Worm (Caenorhabditis elegans): ENCODE results near the gene marc-5.
A peak's percentile ranks its signal among the peaks of the same experiment; 100 is the strongest.

marc-5 gene

DNA sequence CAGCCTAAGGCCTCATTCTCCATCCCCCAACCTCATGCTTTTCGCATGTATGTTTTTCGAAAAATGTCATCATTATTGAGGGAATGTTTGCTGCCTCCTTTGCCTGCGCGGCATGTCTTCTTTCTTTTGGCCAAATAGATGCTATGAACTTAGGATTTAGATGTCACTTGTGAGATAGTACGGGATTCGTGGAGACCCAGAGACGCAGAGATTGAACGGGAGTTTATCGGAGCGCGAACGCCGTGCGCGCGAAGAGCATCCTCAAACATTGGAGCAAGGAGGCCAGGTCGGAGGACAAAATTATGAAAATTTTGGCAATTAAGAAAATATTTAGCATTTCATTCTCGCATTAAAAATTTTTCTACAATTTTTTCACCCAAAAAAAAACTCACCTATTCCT, 30.4 kb downstream of the marc-5 start:
- TF ChIP-seq klf-2 (GFP tag; conservative IDR thresholded peaks at IDR 0.05) (no peak), ref-1 (GFP tag; conservative IDR thresholded peaks at IDR 0.05) (no peak), T22C8.4 (GFP tag; IDR thresholded peaks at IDR 0.05) (no peak), tab-1 (GFP tag; IDR thresholded peaks at IDR 0.05) (no peak), cog-1 (tag; optimal IDR thresholded peaks at IDR 0.05) (no peak), flt-1 (GFP tag; IDR thresholded peaks at IDR 0.05) (no peak), ztf-23 (GFP tag; IDR thresholded peaks at IDR 0.05) (no peak), med-1 (GFP tag; optimal IDR thresholded peaks at IDR 0.05; ENCODE audit: insufficient read depth) (no peak), ztf-29 (GFP tag; IDR thresholded peaks at IDR 0.05) (no peak)

DNA sequence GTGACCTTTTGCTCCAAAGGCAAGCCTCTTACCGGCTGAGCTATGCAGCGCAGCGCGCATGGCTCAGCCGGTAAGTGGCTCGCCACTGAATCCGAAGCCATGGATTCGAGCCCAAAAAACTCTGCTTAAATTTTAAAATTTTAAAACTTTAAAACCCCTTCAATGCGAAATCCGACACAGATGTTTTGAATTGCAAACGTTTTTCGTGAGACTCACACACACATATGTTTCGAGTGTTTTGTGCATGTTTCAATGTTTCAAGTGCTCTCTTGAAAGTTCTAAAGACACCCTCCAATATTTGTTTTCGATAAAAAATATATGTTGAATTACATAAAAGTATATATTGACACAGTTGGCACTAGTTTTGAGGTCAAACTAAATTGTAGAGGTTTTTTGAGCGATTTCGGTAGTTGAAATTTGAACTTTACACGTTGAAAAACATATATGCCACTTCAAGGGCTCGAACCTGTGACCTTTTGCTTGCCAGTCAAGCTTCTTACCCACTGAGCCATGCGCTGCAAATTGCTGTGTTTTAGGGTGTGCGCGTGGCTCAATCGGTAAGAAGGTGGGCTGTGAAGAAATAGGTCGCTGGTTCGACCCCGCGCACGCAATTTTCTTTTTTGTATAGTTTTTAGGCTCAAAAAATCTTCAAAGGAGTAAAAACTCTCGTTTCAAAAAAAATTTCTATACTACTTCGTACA, 32.9 kb downstream of the marc-5 start:
- TF ChIP-seq klf-2 (GFP tag; conservative IDR thresholded peaks at IDR 0.05), result no peak
- no peak for TF ChIP-seq flt-1 (GFP tag; IDR thresholded peaks at IDR 0.05)
- TF ChIP-seq ztf-23 (GFP tag; IDR thresholded peaks at IDR 0.05), result no peak
- no peak for TF ChIP-seq ref-1 (GFP tag; conservative IDR thresholded peaks at IDR 0.05)
- TF ChIP-seq ztf-29 (GFP tag; IDR thresholded peaks at IDR 0.05), result no peak
- TF ChIP-seq cog-1 (tag; optimal IDR thresholded peaks at IDR 0.05), result no peak

DNA sequence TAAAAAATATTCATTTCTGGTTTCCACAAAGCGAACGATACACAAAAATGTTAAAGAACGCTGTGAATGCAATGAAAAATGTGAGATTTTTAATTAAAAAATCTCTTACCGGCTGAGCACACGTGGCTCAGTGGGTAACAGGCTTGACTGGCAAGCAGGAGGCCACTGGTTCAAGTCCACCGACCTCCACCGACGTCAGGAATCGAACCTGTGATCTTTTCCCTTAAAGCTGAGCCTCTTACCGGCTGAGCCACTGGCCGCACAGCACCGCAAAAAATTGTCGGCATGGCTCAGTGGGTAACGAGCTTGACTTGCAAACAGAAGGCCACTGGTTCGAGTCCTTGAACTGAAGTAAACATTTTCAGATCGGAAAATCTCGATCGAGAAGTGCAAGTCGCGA, 34.5 kb downstream of the marc-5 start, which contains the start of gene C44C11.6:
Gene C44C11.6, plus strand, starts transcription at position 23 of the 400 bp plus-strand sequence.
- TF ChIP-seq ztf-23 (GFP tag; IDR thresholded peaks at IDR 0.05) (0 out of 2 replicates have a peak, but pooled peaks have one; percentile 39), klf-2 (GFP tag; conservative IDR thresholded peaks at IDR 0.05) (no peak), T22C8.4 (GFP tag; IDR thresholded peaks at IDR 0.05) (no peak), med-1 (GFP tag; optimal IDR thresholded peaks at IDR 0.05; ENCODE audit: insufficient read depth) (no peak), cog-1 (tag; optimal IDR thresholded peaks at IDR 0.05) (no peak), ref-1 (GFP tag; conservative IDR thresholded peaks at IDR 0.05) (no peak), ztf-29 (GFP tag; IDR thresholded peaks at IDR 0.05) (no peak), flt-1 (GFP tag; IDR thresholded peaks at IDR 0.05) (no peak), tab-1 (GFP tag; IDR thresholded peaks at IDR 0.05) (peak; percentile 70)

DNA sequence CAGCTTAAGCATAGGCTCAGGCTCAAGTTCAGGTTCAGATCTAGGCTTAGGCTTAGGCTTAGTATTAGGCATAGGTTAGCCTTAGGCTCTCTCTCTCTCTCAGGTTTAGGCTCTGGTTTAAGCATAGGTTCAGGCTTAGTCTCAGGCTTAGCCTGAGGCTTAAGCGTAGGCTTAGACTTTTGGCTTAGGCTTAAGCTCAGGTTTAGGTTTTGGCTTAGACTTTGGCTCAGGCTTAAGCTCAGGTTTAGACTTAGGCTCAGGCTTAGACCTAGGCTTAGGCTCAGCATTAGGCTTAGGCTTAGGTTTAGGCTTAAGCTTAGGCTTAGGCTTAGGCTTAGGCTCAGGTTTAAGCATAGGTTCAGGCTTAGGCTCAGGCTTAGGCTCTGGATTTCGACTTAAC, 35.6 kb downstream of the marc-5 start:
- TF ChIP-seq ref-1 (GFP tag; conservative IDR thresholded peaks at IDR 0.05) (no peak), ztf-29 (GFP tag; IDR thresholded peaks at IDR 0.05) (no peak), tab-1 (GFP tag; IDR thresholded peaks at IDR 0.05) (no peak), flt-1 (GFP tag; IDR thresholded peaks at IDR 0.05) (no peak), ztf-23 (GFP tag; IDR thresholded peaks at IDR 0.05) (no peak), klf-2 (GFP tag; conservative IDR thresholded peaks at IDR 0.05) (no peak), med-1 (GFP tag; optimal IDR thresholded peaks at IDR 0.05; ENCODE audit: insufficient read depth) (no peak), cog-1 (tag; optimal IDR thresholded peaks at IDR 0.05) (no peak), T22C8.4 (GFP tag; IDR thresholded peaks at IDR 0.05) (no peak)

DNA sequence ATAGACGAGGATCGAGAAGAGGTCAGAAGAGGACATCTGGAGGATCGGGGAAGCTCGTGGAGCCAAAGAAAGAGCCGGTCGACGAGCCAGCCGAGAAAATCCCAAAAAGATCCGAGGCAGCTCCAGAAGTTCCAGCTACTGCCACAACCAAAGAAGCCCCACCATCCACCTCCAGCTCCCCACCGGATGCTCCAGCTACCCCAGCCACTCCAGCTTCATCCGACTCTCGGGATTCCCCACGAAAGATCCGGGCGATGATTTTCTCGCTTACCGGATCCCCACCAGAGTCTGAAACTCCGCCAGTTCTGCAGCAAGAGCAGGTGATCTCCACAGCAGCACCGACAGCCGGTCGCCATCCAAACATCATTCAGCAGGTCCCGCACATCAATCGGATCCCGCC, 36.4 kb downstream of the marc-5 start:
- TF ChIP-seq ztf-23 (GFP tag; IDR thresholded peaks at IDR 0.05) (no peak), flt-1 (GFP tag; IDR thresholded peaks at IDR 0.05) (no peak), med-1 (GFP tag; optimal IDR thresholded peaks at IDR 0.05; ENCODE audit: insufficient read depth) (no peak), cog-1 (tag; optimal IDR thresholded peaks at IDR 0.05) (no peak), klf-2 (GFP tag; conservative IDR thresholded peaks at IDR 0.05) (no peak), T22C8.4 (GFP tag; IDR thresholded peaks at IDR 0.05) (no peak), ref-1 (GFP tag; conservative IDR thresholded peaks at IDR 0.05) (no peak), ztf-29 (GFP tag; IDR thresholded peaks at IDR 0.05) (no peak), tab-1 (GFP tag; IDR thresholded peaks at IDR 0.05) (no peak)

DNA sequence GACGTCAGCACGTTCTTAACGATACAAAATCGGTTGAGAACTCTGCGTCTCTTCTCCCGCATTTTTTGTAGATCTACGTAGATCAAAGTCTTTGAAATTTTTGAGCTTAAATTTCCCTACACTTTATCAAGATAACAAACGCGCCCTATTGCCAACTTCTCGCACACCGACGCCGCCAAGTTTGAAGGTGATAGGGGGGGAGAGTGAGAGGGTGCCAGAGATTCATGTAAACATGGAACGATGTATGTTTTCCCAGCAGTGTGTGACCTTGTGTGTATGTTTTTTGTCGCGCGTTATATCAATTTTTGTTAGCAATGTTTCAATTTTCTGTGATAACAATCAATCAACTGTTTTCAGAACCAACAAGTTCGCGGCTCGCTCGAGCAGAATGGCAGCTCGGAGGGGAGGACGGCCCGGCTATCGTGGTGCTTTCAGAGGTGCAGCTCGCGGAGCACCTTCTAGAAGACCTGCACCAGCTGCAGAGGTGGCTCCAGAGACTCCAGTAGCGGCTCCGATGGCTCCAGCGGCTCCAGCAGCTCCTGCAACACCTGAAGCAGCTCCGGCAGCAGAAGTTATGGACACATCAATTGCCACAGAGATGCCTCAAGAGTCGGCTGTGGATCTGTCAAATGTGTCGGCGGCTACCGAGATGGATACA, 37.6 kb downstream of the marc-5 start:
- TF ChIP-seq klf-2 (GFP tag; conservative IDR thresholded peaks at IDR 0.05), result no peak

DNA sequence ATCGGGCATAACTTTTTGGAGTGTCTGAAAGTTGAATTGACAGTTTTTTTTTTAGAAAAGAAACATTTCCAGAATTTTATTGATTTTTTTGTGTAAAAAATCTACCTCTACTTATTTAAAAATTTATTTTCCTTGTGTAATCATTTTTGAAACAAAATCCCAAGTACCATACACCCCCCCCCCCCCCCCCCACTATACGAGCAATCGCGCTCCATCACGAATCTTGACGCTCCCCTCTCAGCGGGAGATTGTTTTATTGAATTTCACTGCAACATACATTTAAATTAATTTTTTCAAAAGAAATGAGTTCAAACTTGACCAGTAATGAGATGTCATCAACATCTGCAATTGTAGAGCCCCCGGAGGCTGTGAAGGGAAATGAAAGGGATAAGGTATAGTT, 39.7 kb downstream of the marc-5 start, which contains the start of gene sop-2:
Gene sop-2, plus strand, starts transcription at position 301 of the 400 bp plus-strand sequence.
- no peak for TF ChIP-seq tab-1 (GFP tag; IDR thresholded peaks at IDR 0.05)
- no peak for TF ChIP-seq flt-1 (GFP tag; IDR thresholded peaks at IDR 0.05)
- TF ChIP-seq ztf-29 (GFP tag; IDR thresholded peaks at IDR 0.05), result no peak
- no peak for TF ChIP-seq ref-1 (GFP tag; conservative IDR thresholded peaks at IDR 0.05)
- no peak for TF ChIP-seq cog-1 (tag; optimal IDR thresholded peaks at IDR 0.05)
- TF ChIP-seq med-1 (GFP tag; optimal IDR thresholded peaks at IDR 0.05; ENCODE audit: insufficient read depth), result no peak
- no peak for TF ChIP-seq ztf-23 (GFP tag; IDR thresholded peaks at IDR 0.05)
- TF ChIP-seq T22C8.4 (GFP tag; IDR thresholded peaks at IDR 0.05), result no peak

DNA sequence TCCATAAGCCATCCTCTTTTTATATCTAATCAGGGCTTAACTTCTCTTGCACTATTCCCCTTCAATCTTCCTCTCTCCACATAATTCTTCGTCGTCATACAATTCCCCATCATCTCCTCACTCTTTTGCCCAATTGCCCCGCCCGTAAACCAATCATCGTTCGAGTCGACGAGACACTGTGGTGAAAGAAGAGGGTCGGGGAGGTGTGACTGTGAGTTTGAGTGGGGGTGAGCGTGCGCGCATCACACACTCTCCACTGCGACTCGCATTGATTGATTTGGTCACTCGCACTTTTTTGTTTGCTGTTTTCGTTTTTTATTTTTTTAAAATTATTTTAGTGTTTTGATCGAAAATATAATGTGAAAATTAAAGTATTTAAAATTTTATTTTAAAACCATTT, 40.2 kb downstream of the marc-5 start:
- TF ChIP-seq cog-1 (tag; optimal IDR thresholded peaks at IDR 0.05), result peak; percentile 59
- TF ChIP-seq klf-2 (GFP tag; conservative IDR thresholded peaks at IDR 0.05), result no peak
- TF ChIP-seq ztf-29 (GFP tag; IDR thresholded peaks at IDR 0.05), result no peak
- peak; percentile 80 for TF ChIP-seq T22C8.4 (GFP tag; IDR thresholded peaks at IDR 0.05)
- peak; percentile 68; the same call in 1 of the 2 replicates for TF ChIP-seq flt-1 (GFP tag; IDR thresholded peaks at IDR 0.05)
- no peak for TF ChIP-seq tab-1 (GFP tag; IDR thresholded peaks at IDR 0.05)
- TF ChIP-seq ref-1 (GFP tag; conservative IDR thresholded peaks at IDR 0.05), result no peak; the same call in 1 of the 2 replicates
- no peak for TF ChIP-seq med-1 (GFP tag; optimal IDR thresholded peaks at IDR 0.05; ENCODE audit: insufficient read depth)
- 0 out of 2 replicates have a peak, but pooled peaks have one; percentile 22 for TF ChIP-seq ztf-23 (GFP tag; IDR thresholded peaks at IDR 0.05)

DNA sequence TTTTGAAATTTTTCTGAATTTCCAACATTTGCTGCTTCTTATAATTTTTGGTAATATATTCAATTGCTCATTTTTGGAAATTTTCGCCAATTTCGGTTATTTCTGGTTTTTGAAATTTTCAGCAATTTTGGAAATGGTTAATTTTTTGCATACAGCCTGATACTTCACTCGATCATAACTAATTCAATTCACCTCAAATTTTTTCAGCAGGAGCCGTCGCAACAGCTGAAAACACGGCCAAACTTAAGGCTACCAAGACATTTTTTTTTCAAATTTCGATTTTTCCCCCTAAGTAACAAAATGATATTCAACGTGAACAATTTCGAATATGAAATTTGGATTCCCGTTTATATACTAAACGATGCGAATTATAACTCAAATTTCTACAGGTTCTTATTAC, 43.9 kb downstream of the marc-5 start, which contains the start of gene sre-52:
Gene sre-52, plus strand, starts transcription at position 301 of the 400 bp plus-strand sequence.
- TF ChIP-seq tab-1 (GFP tag; IDR thresholded peaks at IDR 0.05), result no peak
- no peak for TF ChIP-seq klf-2 (GFP tag; conservative IDR thresholded peaks at IDR 0.05)
- TF ChIP-seq ztf-29 (GFP tag; IDR thresholded peaks at IDR 0.05), result no peak
- TF ChIP-seq ztf-23 (GFP tag; IDR thresholded peaks at IDR 0.05), result no peak
- TF ChIP-seq T22C8.4 (GFP tag; IDR thresholded peaks at IDR 0.05), result no peak
- TF ChIP-seq med-1 (GFP tag; optimal IDR thresholded peaks at IDR 0.05; ENCODE audit: insufficient read depth), result no peak
- TF ChIP-seq ref-1 (GFP tag; conservative IDR thresholded peaks at IDR 0.05), result no peak
- no peak for TF ChIP-seq cog-1 (tag; optimal IDR thresholded peaks at IDR 0.05)
- no peak for TF ChIP-seq flt-1 (GFP tag; IDR thresholded peaks at IDR 0.05)
